6 worm cellular contexts compared by ENCODE assay signal in the genomic region with DNA sequence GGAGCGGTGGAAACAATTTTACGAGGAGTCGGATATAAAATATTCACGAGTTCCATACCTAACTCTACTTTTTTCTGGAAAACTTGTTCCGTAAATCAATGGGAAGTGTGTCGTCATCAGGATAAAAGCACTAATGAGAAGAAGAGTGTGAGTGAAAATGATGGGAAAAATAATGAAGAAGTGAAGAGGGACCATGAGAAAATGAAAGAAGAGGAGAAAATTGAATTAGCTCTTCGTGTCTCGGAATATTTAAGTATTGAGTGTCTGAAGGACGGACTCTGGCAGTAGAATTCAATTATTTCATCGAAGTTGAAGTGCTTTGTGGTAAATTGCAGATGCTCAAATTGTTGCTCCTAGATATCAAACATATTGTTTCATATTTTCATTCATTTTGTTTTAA.
TF ChIP-seq lines count a peak whose summit lies in the region.

No protein-coding gene starts in this region.

TF ChIP-seq in whole organism, L1 larva, 84 proteins besides CTCF, POLR2A, EP300 and RAD21:
- TF ChIP-seq nhr-84 (tag; optimal IDR thresholded peaks at IDR 0.05; lab: Kevin White, UChicago) = no peak
- TF ChIP-seq zag-1 (tag; optimal IDR thresholded peaks at IDR 0.05; lab: Kevin White, UChicago) = peak; percentile 52
- peak; percentile 57 for TF ChIP-seq nhr-71 (tag; optimal IDR thresholded peaks at IDR 0.05; lab: Kevin White, UChicago)
- peak in 1 of 2 experiments; percentile 10 for TF ChIP-seq lin-35 (GFP tag; optimal IDR thresholded peaks at IDR 0.05; lab: Kevin White, UChicago)
- TF ChIP-seq fkh-10 (GFP tag; optimal IDR thresholded peaks at IDR 0.05; lab: Kevin White, UChicago) = no peak
- peak; percentile 77 for TF ChIP-seq ceh-8 (GFP tag; optimal IDR thresholded peaks at IDR 0.05; lab: Kevin White, UChicago)
- TF ChIP-seq unc-86 (tag; optimal IDR thresholded peaks at IDR 0.05; lab: Kevin White, UChicago) = peak; percentile 51
- peak; percentile 51 for TF ChIP-seq ces-1 (GFP tag; optimal IDR thresholded peaks at IDR 0.05; lab: Kevin White, UChicago)
- no peak for TF ChIP-seq nhr-47 (tag; optimal IDR thresholded peaks at IDR 0.05; lab: Kevin White, UChicago)
- peak in 1 of 2 experiments; percentile 16 for TF ChIP-seq lsy-2 (tag; optimal IDR thresholded peaks at IDR 0.05; lab: Kevin White, UChicago)
- TF ChIP-seq dsc-1 (tag; optimal IDR thresholded peaks at IDR 0.05; lab: Kevin White, UChicago) = peak; percentile 72
- TF ChIP-seq lin-14 (GFP tag; optimal IDR thresholded peaks at IDR 0.05; lab: Kevin White, UChicago) = peak; percentile 88

TF ChIP-seq in whole organism, L2 larva, 48 proteins besides CTCF, POLR2A, EP300 and RAD21 (continues in another document):
- TF ChIP-seq Y55F3AM.14 (GFP tag; optimal IDR thresholded peaks at IDR 0.05; lab: Kevin White, UChicago) (no peak), C34F6.9 (tag; optimal IDR thresholded peaks at IDR 0.05; lab: Kevin White, UChicago) (peak; percentile 49), sma-3 (GFP tag; optimal IDR thresholded peaks at IDR 0.05; lab: Kevin White, UChicago) (no peak), R02D3.7 (tag; optimal IDR thresholded peaks at IDR 0.05; lab: Kevin White, UChicago) (no peak), nhr-129 (tag; optimal IDR thresholded peaks at IDR 0.05; lab: Kevin White, UChicago) (no peak), lsy-2 (tag; optimal IDR thresholded peaks at IDR 0.05; lab: Kevin White, UChicago) (peak in 1 of 2 experiments; percentile 39), ceh-82 (tag; optimal IDR thresholded peaks at IDR 0.05; lab: Kevin White, UChicago) (no peak), mbf-1 (tag; optimal IDR thresholded peaks at IDR 0.05; lab: Kevin White, UChicago) (no peak), egl-27 (tag; optimal IDR thresholded peaks at IDR 0.05; lab: Kevin White, UChicago) (no peak), skn-1 (tag; optimal IDR thresholded peaks at IDR 0.05; lab: Kevin White, UChicago) (no peak), peb-1 (tag; optimal IDR thresholded peaks at IDR 0.05; lab: Kevin White, UChicago) (no peak), lin-13 (GFP tag; optimal IDR thresholded peaks at IDR 0.05; lab: Kevin White, UChicago) (no peak), unc-55 (GFP tag; optimal IDR thresholded peaks at IDR 0.05; lab: Kevin White, UChicago) (peak; percentile 17), nhr-237 (tag; optimal IDR thresholded peaks at IDR 0.05; lab: Kevin White, UChicago) (no peak), nhr-12 (tag; optimal IDR thresholded peaks at IDR 0.05; lab: Kevin White, UChicago) (no peak), nhr-77 (tag; optimal IDR thresholded peaks at IDR 0.05; lab: Kevin White, UChicago) (no peak)

TF ChIP-seq in whole organism, L3 larva, 47 proteins besides CTCF, POLR2A, EP300 and RAD21:
- TF ChIP-seq fkh-10 (GFP tag; optimal IDR thresholded peaks at IDR 0.05; lab: Kevin White, UChicago) (peak; percentile 47), nhr-76 (tag; optimal IDR thresholded peaks at IDR 0.05; lab: Kevin White, UChicago) (no peak), elt-3 (tag; optimal IDR thresholded peaks at IDR 0.05; lab: Kevin White, UChicago) (no peak), ceh-82 (tag; optimal IDR thresholded peaks at IDR 0.05; lab: Kevin White, UChicago) (no peak), nhr-28 (tag; optimal IDR thresholded peaks at IDR 0.05; lab: Kevin White, UChicago) (no peak), ceh-28 (tag; optimal IDR thresholded peaks at IDR 0.05; lab: Kevin White, UChicago) (no peak), nfya-1 (tag; optimal IDR thresholded peaks at IDR 0.05; lab: Kevin White, UChicago; ENCODE audit: insufficient read depth) (peak; percentile 30)
TF ChIP-seq in whole organism, L3 larva: peak in this region for 2.

TF ChIP-seq in whole organism, L4 larva, 104 proteins besides CTCF, POLR2A, EP300 and RAD21:
- TF ChIP-seq pha-4 (GFP tag; IDR thresholded peaks at IDR 0.05; lab: Robert Waterston, UW) (no peak), pha-4 (tag; optimal IDR thresholded peaks at IDR 0.05; lab: Kevin White, UChicago) (no peak), aha-1 (tag; lab: Kevin White, UChicago) (peak; percentile 53), unc-62 (GFP tag; optimal IDR thresholded peaks at IDR 0.05 in 1 of 2; lab: Kevin White, UChicago) (peak in 1 of 2 experiments; percentile 91), unc-62 (tag; optimal IDR thresholded peaks at IDR 0.05; lab: Kevin White, UChicago) (no peak), ces-1 (GFP tag; optimal IDR thresholded peaks at IDR 0.05; lab: Kevin White, UChicago) (peak; percentile 85)

TF ChIP-seq in whole organism, late embryonic, 69 proteins besides CTCF, POLR2A, EP300 and RAD21:
- peak; percentile 81 for TF ChIP-seq ceh-31 (tag; optimal IDR thresholded peaks at IDR 0.05; lab: Kevin White, UChicago)
- no peak for TF ChIP-seq pax-1 (tag; optimal IDR thresholded peaks at IDR 0.05; lab: Kevin White, UChicago)
- no peak for TF ChIP-seq F13H6.1 (tag; optimal IDR thresholded peaks at IDR 0.05; lab: Kevin White, UChicago)
- TF ChIP-seq hlh-13 (GFP tag; optimal IDR thresholded peaks at IDR 0.05; lab: Kevin White, UChicago) = no peak
- TF ChIP-seq ceh-14 (tag; optimal IDR thresholded peaks at IDR 0.05; lab: Kevin White, UChicago) = peak; percentile 53
- no peak for TF ChIP-seq ahr-1 (tag; optimal IDR thresholded peaks at IDR 0.05; lab: Kevin White, UChicago)
- no peak for TF ChIP-seq gmeb-2 (tag; optimal IDR thresholded peaks at IDR 0.05; lab: Kevin White, UChicago)
- TF ChIP-seq ceh-22 (tag; optimal IDR thresholded peaks at IDR 0.05; lab: Kevin White, UChicago) = no peak
- no peak for TF ChIP-seq ceh-48 (tag; optimal IDR thresholded peaks at IDR 0.05; lab: Kevin White, UChicago)
- TF ChIP-seq T23F11.4 (GFP tag; optimal IDR thresholded peaks at IDR 0.05; lab: Kevin White, UChicago) = no peak
- TF ChIP-seq pha-4 (tag; optimal IDR thresholded peaks at IDR 0.05; lab: Kevin White, UChicago) = no peak
- peak; percentile 99 for TF ChIP-seq unc-42 (tag; optimal IDR thresholded peaks at IDR 0.05; lab: Kevin White, UChicago)
- TF ChIP-seq ceh-9 (tag; optimal IDR thresholded peaks at IDR 0.05; lab: Kevin White, UChicago) = no peak
- no peak for TF ChIP-seq ceh-18 (tag; optimal IDR thresholded peaks at IDR 0.05; lab: Kevin White, UChicago)
- TF ChIP-seq syd-9 (tag; optimal IDR thresholded peaks at IDR 0.05; lab: Kevin White, UChicago) = no peak
TF ChIP-seq in whole organism, late embryonic: peak in this region for 3.

TF ChIP-seq in whole organism, mixed stage, embryonic, 35 proteins besides CTCF, POLR2A, EP300 and RAD21:
- no peak for TF ChIP-seq flh-1 (GFP tag; optimal IDR thresholded peaks at IDR 0.05; lab: Kevin White, UChicago)
- peak; percentile 100 for TF ChIP-seq ces-1 (GFP tag; optimal IDR thresholded peaks at IDR 0.05; lab: Kevin White, UChicago)
- TF ChIP-seq elt-1 (tag; optimal IDR thresholded peaks at IDR 0.05; lab: Kevin White, UChicago; ENCODE audit: borderline replicate concordance, insufficient read depth) = no peak
- no peak for TF ChIP-seq unc-62 (GFP tag; optimal IDR thresholded peaks at IDR 0.05; lab: Kevin White, UChicago)
- TF ChIP-seq lsy-2 (tag; optimal IDR thresholded peaks at IDR 0.05; lab: Kevin White, UChicago) = no peak
